Worm (Caenorhabditis elegans) whole organism, young adult: ENCODE results near the gene lgl-1.

Source experiments
- D2030.7 ChIP-seq: fragments of 200-800 bp; sonication (Bioruptor generic); IDR thresholded peaks from 2 replicates; pipeline ENCODE4 v1.3.6; 2022; ENCODE audit warnings: missing genetic modification reagents, missing genetic modification characterization, missing compliant biosample characterization
- F55B11.4 ChIP-seq: sonication (generic microtip); optimal IDR thresholded peaks from 2 replicates; lab custom pipeline; 2016; ENCODE audit warnings: missing compliant biosample characterization, missing genetic modification characterization, borderline replicate concordance; ENCODE audit not compliant: insufficient read depth
- ama-1 ChIP-seq, 3 experiments: fragments of 150-350 bp in 1 of 3; sonication (generic microtip) in 2 of 3; optimal IDR thresholded peaks; 2 replicates each; lab custom pipeline; 2014 to 2018; ENCODE audit warnings: missing biosample characterization in 2 of 3, missing genetic modification characterization in 2 of 3, missing genetic modification reagents in 2 of 3
- ceh-100 ChIP-seq: fragments of 200-800 bp; sonication (Bioruptor generic); IDR thresholded peaks from 2 replicates; pipeline ENCODE4 v1.3.6; 2022; ENCODE audit warnings: missing genetic modification reagents, missing genetic modification characterization, missing compliant biosample characterization
- egrh-3 ChIP-seq: fragments of 200-800 bp; sonication (Bioruptor generic); IDR thresholded peaks from 2 replicates; pipeline ENCODE4 v1.3.6; 2022; ENCODE audit warnings: missing genetic modification reagents, missing genetic modification characterization, missing compliant biosample characterization
- fkh-3 ChIP-seq: sonication (generic microtip); optimal IDR thresholded peaks from 2 replicates; lab custom pipeline; 2016; ENCODE audit warnings: mild to moderate bottlenecking, missing genetic modification characterization, missing compliant biosample characterization
- lin-35 ChIP-seq, 3 experiments: fragments of 150-350 bp in 2 of 3; sonication (generic microtip) in 1 of 3; optimal IDR thresholded peaks; 2 replicates each; lab custom pipeline; 2014 to 2018; ENCODE audit warnings: missing biosample characterization in 3 of 3, missing genetic modification characterization in 3 of 3, missing genetic modification reagents in 3 of 3
- nfya-1 ChIP-seq: sonication (generic microtip); optimal IDR thresholded peaks from 2 replicates; lab custom pipeline; 2017; ENCODE audit warnings: antibody characterized with exemption, missing compliant biosample characterization, missing genetic modification characterization, borderline replicate concordance; ENCODE audit not compliant: insufficient read depth
- pha-4 ChIP-seq: fragments of 150-350 bp; sonication (generic microtip); optimal IDR thresholded peaks from 2 replicates; lab custom pipeline; 2014; ENCODE audit warnings: missing biosample characterization, missing genetic modification reagents, missing genetic modification characterization
- ztf-25 ChIP-seq: fragments of 200-800 bp; sonication (Bioruptor generic); IDR thresholded peaks from 2 replicates; pipeline ENCODE4 v1.3.6; 2022; ENCODE audit warnings: missing genetic modification reagents, missing genetic modification characterization, missing compliant biosample characterization
- ztf-6 ChIP-seq: fragments of 200-800 bp; sonication (Bioruptor generic); IDR thresholded peaks from 2 replicates; pipeline ENCODE4 v1.3.6; 2022; ENCODE audit warnings: missing genetic modification reagents, missing genetic modification characterization, missing compliant biosample characterization

- TF ChIP-seq egrh-3 (GFP tag; lab: Robert Waterston, UW) (no peak), pha-4 (tag; lab: Kevin White, UChicago) (no peak), lin-35 (GFP tag; optimal IDR thresholded peaks at IDR 0.05; lab: Kevin White, UChicago) (no peak), fkh-3 (no peak), F55B11.4 (tag; lab: Kevin White, UChicago) (no peak), ama-1 (optimal IDR thresholded peaks at IDR 0.05; lab: Kevin White, UChicago) (no peak), ama-1 (GFP tag; optimal IDR thresholded peaks at IDR 0.05; lab: Kevin White, UChicago) (no peak), nfya-1 (tag; lab: Kevin White, UChicago) (no peak), ztf-25 (GFP tag; lab: Robert Waterston, UW) (no peak), ztf-6 (GFP tag; lab: Robert Waterston, UW) (no peak), ceh-100 (GFP tag; lab: Robert Waterston, UW) (no peak), D2030.7 (GFP tag; lab: Robert Waterston, UW) (no peak)
Measured at ce11 chrX:859401-859800, 11.5 kb downstream of the lgl-1 start, which contains the start of gene F56F10.2.
